Fruit fly (Drosophila melanogaster): ENCODE results near the gene CG32457.

The CG32457 gene

dm6 chr3L:22945264-22945941 is 42.0 kb upstream of the CG32457 start, which contains the start of gene Mes2 (continued):
- TF ChIP-seq GATAe (GFP tag; conservative IDR thresholded peaks at IDR 0.05), result no peak
- no peak for TF ChIP-seq CG7963 (GFP tag; IDR thresholded peaks at IDR 0.05; ENCODE audit: partially characterized antibody)
- TF ChIP-seq Jarid2 (GFP tag; optimal IDR thresholded peaks at IDR 0.05), result peak; percentile 67
- TF ChIP-seq Gug (GFP tag; IDR thresholded peaks at IDR 0.05), result no peak
- TF ChIP-seq sr (GFP tag; IDR thresholded peaks at IDR 0.05), result no peak
- TF ChIP-seq lov (optimal IDR thresholded peaks at IDR 0.05), result no peak
- TF ChIP-seq lov (GFP tag; IDR thresholded peaks at IDR 0.05), result no peak
- no peak for TF ChIP-seq CG31441 (GFP tag; IDR thresholded peaks at IDR 0.05)
- no peak for TF ChIP-seq CG2129 (GFP tag; IDR thresholded peaks at IDR 0.05; ENCODE audit: partially characterized antibody)
- no peak for TF ChIP-seq crc (GFP tag; optimal IDR thresholded peaks at IDR 0.05)
- TF ChIP-seq nmo (GFP tag; optimal IDR thresholded peaks at IDR 0.05), result no peak
- no peak for TF ChIP-seq Meics (GFP tag; optimal IDR thresholded peaks at IDR 0.05)
- no peak for TF ChIP-seq ken (GFP tag; IDR thresholded peaks at IDR 0.05)
- no peak for TF ChIP-seq CG8765 (GFP tag; IDR thresholded peaks at IDR 0.05)
- no peak for TF ChIP-seq p53 (GFP tag; optimal IDR thresholded peaks at IDR 0.05)
- TF ChIP-seq CG12071 (GFP tag; optimal IDR thresholded peaks at IDR 0.05), result no peak
- no peak for TF ChIP-seq CG14667 (GFP tag; IDR thresholded peaks at IDR 0.05)
- TF ChIP-seq CG4617 (GFP tag; optimal IDR thresholded peaks at IDR 0.05; ENCODE audit: borderline replicate concordance), result no peak
- TF ChIP-seq CG6791 (GFP tag; IDR thresholded peaks at IDR 0.05; ENCODE audit: partially characterized antibody), result 0 out of 3 replicates have a peak, but pooled peaks have one; percentile 21
- no peak for TF ChIP-seq CG4282 (GFP tag; optimal IDR thresholded peaks at IDR 0.05)
- TF ChIP-seq vvl (GFP tag; IDR thresholded peaks at IDR 0.05), result peak; percentile 24; the same call in 1 of the 2 replicates
- TF ChIP-seq CG33557 (GFP tag; optimal IDR thresholded peaks at IDR 0.05), result peak; percentile 20
- TF ChIP-seq jigr1 (GFP tag; IDR thresholded peaks at IDR 0.05), result no peak
- no peak for TF ChIP-seq ac (GFP tag; optimal IDR thresholded peaks at IDR 0.05)
- no peak for TF ChIP-seq chif (GFP tag; optimal IDR thresholded peaks at IDR 0.05)
- TF ChIP-seq gcm2 (GFP tag; optimal IDR thresholded peaks at IDR 0.05), result no peak
- no peak for TF ChIP-seq NC2β (GFP tag; optimal IDR thresholded peaks at IDR 0.05)
- TF ChIP-seq cato (GFP tag; optimal IDR thresholded peaks at IDR 0.05; ENCODE audit: borderline replicate concordance), result no peak
- TF ChIP-seq CG17186 (GFP tag; optimal IDR thresholded peaks at IDR 0.05), result no peak
- no peak for TF ChIP-seq sd (tag; optimal IDR thresholded peaks at IDR 0.05)
- no peak for TF ChIP-seq fd3F (GFP tag; optimal IDR thresholded peaks at IDR 0.05)
- TF ChIP-seq CG2199 (GFP tag; IDR thresholded peaks at IDR 0.05), result peak; percentile 92
- no peak for TF ChIP-seq ara (GFP tag; IDR thresholded peaks at IDR 0.05)
- TF ChIP-seq dan (GFP tag; IDR thresholded peaks at IDR 0.05), result no peak
- no peak for TF ChIP-seq CG10979 (tag; optimal IDR thresholded peaks at IDR 0.05)
- no peak for TF ChIP-seq jing (GFP tag; optimal IDR thresholded peaks at IDR 0.05)
- TF ChIP-seq sqz (GFP tag; optimal IDR thresholded peaks at IDR 0.05), result no peak
- TF ChIP-seq CG11504 (tag; optimal IDR thresholded peaks at IDR 0.05), result no peak
- no peak for TF ChIP-seq slou (GFP tag; optimal IDR thresholded peaks at IDR 0.05)
- TF ChIP-seq CG8944 (GFP tag; optimal IDR thresholded peaks at IDR 0.05), result no peak
- no peak for TF ChIP-seq CG16863 (GFP tag; optimal IDR thresholded peaks at IDR 0.05)
- no peak for TF ChIP-seq Rx (GFP tag; IDR thresholded peaks at IDR 0.05)
- no peak for TF ChIP-seq pb (GFP tag; optimal IDR thresholded peaks at IDR 0.05)
- TF ChIP-seq CG16779 (GFP tag; IDR thresholded peaks at IDR 0.05), result no peak
- TF ChIP-seq CG10543 (GFP tag; optimal IDR thresholded peaks at IDR 0.05), result no peak
- no peak for TF ChIP-seq CG30020 (tag; optimal IDR thresholded peaks at IDR 0.05)
- no peak for TF ChIP-seq B-H1 (GFP tag; IDR thresholded peaks at IDR 0.05)
- TF ChIP-seq sisA (GFP tag; IDR thresholded peaks at IDR 0.05), result no peak
- no peak for TF ChIP-seq CG14441 (GFP tag; IDR thresholded peaks at IDR 0.05)
- no peak for TF ChIP-seq Dek (tag; optimal IDR thresholded peaks at IDR 0.05)
- TF ChIP-seq CrebB (tag; optimal IDR thresholded peaks at IDR 0.05), result no peak
